Fruit fly (Drosophila melanogaster) S2 (cell line): Measurements from ENCODE around the gene RhoGEF4.

Experiments used
- CG8478 ChIP-seq: fragments of >200 bp; optimal IDR thresholded peaks from 2 replicates; lab custom pipeline; 2018
- CTCF ChIP-seq, 2 experiments: fragments of >200 bp; optimal IDR thresholded peaks; 2 replicates each; lab custom pipeline; 2018

DNA sequence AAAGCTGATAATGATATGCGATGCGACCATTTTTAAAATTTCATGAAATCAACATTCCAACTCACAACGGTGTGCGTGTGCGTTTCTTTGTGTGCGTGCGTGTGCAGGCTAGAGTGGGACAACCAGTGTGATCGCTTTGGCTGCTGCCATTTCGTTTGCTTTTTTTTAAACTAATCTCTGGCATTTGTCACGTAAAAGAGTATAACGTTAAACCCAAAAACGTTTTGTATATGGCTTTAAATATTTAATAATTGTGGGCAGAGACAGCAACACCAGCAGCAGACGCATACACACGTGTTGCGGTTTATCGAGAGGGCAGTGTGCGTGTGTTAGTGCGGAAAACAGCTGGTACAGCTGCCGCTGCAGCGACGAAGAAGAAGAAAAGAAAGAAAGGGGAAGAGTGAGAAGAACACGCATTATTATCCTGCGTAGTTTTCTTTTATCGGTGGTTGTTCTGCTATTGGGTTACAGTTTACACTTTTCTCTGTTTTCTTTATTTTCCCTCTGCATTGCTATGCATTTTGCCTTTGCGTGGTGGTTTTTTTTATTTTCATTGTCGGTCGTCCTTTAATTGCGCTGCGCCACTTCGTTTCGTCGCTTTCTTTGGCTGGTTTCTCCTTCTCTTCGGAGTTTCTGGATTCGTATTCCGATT, 47.1 kb upstream of the RhoGEF4 start:
- TF ChIP-seq CTCF (optimal IDR thresholded peaks at IDR 0.05; lab: Kevin White, UChicago) (no peak), CG8478 (lab: Kevin White, UChicago) (no peak)
